5 fruit fly cellular contexts compared by ENCODE assay signal in the genomic region with DNA sequence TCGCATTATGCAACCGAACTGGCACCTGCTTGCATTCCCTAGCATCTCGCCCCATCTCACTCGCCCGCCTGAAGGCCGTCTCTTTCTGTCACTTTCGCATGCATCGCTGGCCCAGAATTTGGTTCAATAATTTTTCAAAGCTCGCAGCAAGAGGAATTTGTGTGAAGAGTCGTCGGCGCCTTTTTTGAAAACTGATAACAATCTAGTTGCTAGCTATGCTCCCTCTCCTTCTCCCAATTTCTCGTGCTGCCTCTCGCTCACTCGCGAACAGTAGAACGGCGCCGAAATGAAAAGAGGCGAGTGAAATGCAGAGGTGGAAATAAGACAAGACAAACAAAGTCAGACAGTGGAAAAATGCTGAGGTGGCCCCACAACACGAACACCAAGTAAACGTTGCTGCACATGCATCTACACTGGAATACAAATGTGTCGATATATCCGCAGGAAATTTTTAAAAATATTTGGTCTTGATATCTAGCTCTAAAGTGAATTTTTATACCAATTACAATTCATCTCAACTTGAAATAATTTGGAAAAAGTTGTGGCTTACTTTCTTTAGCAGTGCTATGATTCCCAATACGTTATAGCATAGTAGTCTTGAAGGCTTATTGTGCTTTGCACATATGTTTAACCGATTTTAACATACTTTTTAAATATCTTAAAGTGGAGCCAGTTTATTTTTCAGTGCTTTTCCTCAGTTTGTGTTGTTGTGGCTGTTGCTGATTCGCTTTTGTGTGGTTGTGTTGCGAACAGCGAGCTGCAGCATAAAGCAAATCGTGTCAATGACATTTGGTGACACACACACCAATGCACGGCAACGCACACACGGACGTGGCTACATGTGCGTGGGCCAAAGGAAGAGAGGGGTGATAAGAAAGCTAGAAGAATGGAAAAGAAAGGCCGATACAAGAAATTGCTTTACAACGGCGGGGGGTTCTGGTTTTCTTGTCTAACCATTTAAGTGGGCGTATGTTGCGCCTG.
A peak's percentile ranks its signal among the peaks of the same experiment; 100 is the strongest.
TF ChIP-seq lines count a peak whose summit lies in the region.

No protein-coding gene starts in this region.

TF ChIP-seq in whole organism, adult, 20 proteins besides CTCF, POLR2A, EP300 and RAD21 (continued from another document):
- TF ChIP-seq toe (GFP tag; optimal IDR thresholded peaks at IDR 0.05; lab: Kevin White, UChicago) (peak; percentile 13), CG7045 (GFP tag; optimal IDR thresholded peaks at IDR 0.05; lab: Kevin White, UChicago) (peak; percentile 36), bab1 (GFP tag; optimal IDR thresholded peaks at IDR 0.05; lab: Kevin White, UChicago) (peak; percentile 93), Hr96 (GFP tag; optimal IDR thresholded peaks at IDR 0.05; lab: Kevin White, UChicago) (peak; percentile 46)

TF ChIP-seq in whole organism, embryonic, 481 proteins besides CTCF, POLR2A, EP300 and RAD21 (continued from another document and continues in another):
- TF ChIP-seq da (GFP tag; optimal IDR thresholded peaks at IDR 0.05; lab: Kevin White, UChicago) (no peak), Sin3A (optimal IDR thresholded peaks at IDR 0.05; lab: Kevin White, UChicago) (no peak), Nf-YC (tag; optimal IDR thresholded peaks at IDR 0.05; lab: Kevin White, UChicago) (peak; percentile 35), sqz (GFP tag; optimal IDR thresholded peaks at IDR 0.05; lab: Kevin White, UChicago) (peak; percentile 78), CG8765 (GFP tag; IDR thresholded peaks at IDR 0.05; lab: Robert Waterston, UW) (no peak), CG3995 (GFP tag; optimal IDR thresholded peaks at IDR 0.05; lab: Kevin White, UChicago) (no peak), peb (GFP tag; IDR thresholded peaks at IDR 0.05; lab: Robert Waterston, UW) (peak; percentile 35; the same call in 1 of the 2 replicates), ind (GFP tag; optimal IDR thresholded peaks at IDR 0.05; lab: Kevin White, UChicago) (peak; percentile 60), CG18619 (GFP tag; optimal IDR thresholded peaks at IDR 0.05; lab: Kevin White, UChicago) (peak; percentile 48), hkb (optimal IDR thresholded peaks at IDR 0.05; lab: Kevin White, UChicago) (no peak), hkb (GFP tag; IDR thresholded peaks at IDR 0.05; lab: Robert Waterston, UW) (peak; percentile 44), CG1233 (GFP tag; optimal IDR thresholded peaks at IDR 0.05; lab: Kevin White, UChicago) (peak; percentile 76), CG6654 (GFP tag; optimal IDR thresholded peaks at IDR 0.05; lab: Kevin White, UChicago) (peak; percentile 78), Fer1 (GFP tag; optimal IDR thresholded peaks at IDR 0.05; lab: Kevin White, UChicago) (no peak), eve (GFP tag; optimal IDR thresholded peaks at IDR 0.05; lab: Kevin White, UChicago) (peak in 1 of 2 experiments; percentile 96), sd (tag; optimal IDR thresholded peaks at IDR 0.05; lab: Kevin White, UChicago) (peak; percentile 76), Ada2b (GFP tag; IDR thresholded peaks at IDR 0.05; lab: Robert Waterston, UW) (0 out of 2 replicates have a peak, but pooled peaks have one; percentile 29), Sry-β (GFP tag; optimal IDR thresholded peaks at IDR 0.05; lab: Kevin White, UChicago) (peak; percentile 53), CG15011 (GFP tag; optimal IDR thresholded peaks at IDR 0.05; lab: Kevin White, UChicago) (peak; percentile 15), hb (GFP tag; IDR thresholded peaks at IDR 0.05; lab: Robert Waterston, UW; ENCODE audit: partially characterized antibody) (no peak), Stat92E (GFP tag; optimal IDR thresholded peaks at IDR 0.05; lab: Kevin White, UChicago) (peak in 1 of 3 experiments; percentile 90), tna (GFP tag; IDR thresholded peaks at IDR 0.05; lab: Robert Waterston, UW; ENCODE audit: partially characterized antibody) (no peak), CG5953 (GFP tag; IDR thresholded peaks at IDR 0.05; lab: Robert Waterston, UW) (peak; percentile 47; the same call in 1 of the 2 replicates), fru (optimal IDR thresholded peaks at IDR 0.05; lab: Kevin White, UChicago) (no peak), CG1792 (GFP tag; optimal IDR thresholded peaks at IDR 0.05; lab: Kevin White, UChicago) (peak; percentile 53), kni (GFP tag; optimal IDR thresholded peaks at IDR 0.05; lab: Kevin White, UChicago) (peak; percentile 85), CG11723 (GFP tag; optimal IDR thresholded peaks at IDR 0.05; lab: Kevin White, UChicago) (peak; percentile 74), Adf1 (GFP tag; IDR thresholded peaks at IDR 0.05; lab: Robert Waterston, UW) (no peak)

TF ChIP-seq in whole organism, prepupa, 60 proteins besides CTCF, POLR2A, EP300 and RAD21 (continued from another document and continues in another):
- no peak for TF ChIP-seq fd85E (GFP tag; optimal IDR thresholded peaks at IDR 0.05; lab: Kevin White, UChicago)
- peak; percentile 75 for TF ChIP-seq CG7368 (GFP tag; optimal IDR thresholded peaks at IDR 0.05; lab: Kevin White, UChicago)
- TF ChIP-seq Sox14 (GFP tag; optimal IDR thresholded peaks at IDR 0.05; lab: Kevin White, UChicago) = peak; percentile 92
- TF ChIP-seq CG6276 (GFP tag; optimal IDR thresholded peaks at IDR 0.05; lab: Kevin White, UChicago) = peak; percentile 95
- no peak for TF ChIP-seq Eip93F (GFP tag; optimal IDR thresholded peaks at IDR 0.05; lab: Kevin White, UChicago)
- peak; percentile 88 for TF ChIP-seq achi (GFP tag; optimal IDR thresholded peaks at IDR 0.05; lab: Kevin White, UChicago)
- TF ChIP-seq CG11294 (GFP tag; IDR thresholded peaks at IDR 0.05; lab: Robert Waterston, UW) = peak; percentile 87
- peak; percentile 56 for TF ChIP-seq fkh (GFP tag; optimal IDR thresholded peaks at IDR 0.05; lab: Kevin White, UChicago)
- peak; percentile 73 for TF ChIP-seq lz (GFP tag; optimal IDR thresholded peaks at IDR 0.05; lab: Kevin White, UChicago)
- TF ChIP-seq net (GFP tag; optimal IDR thresholded peaks at IDR 0.05; lab: Kevin White, UChicago) = peak; percentile 90
- peak; percentile 78 for TF ChIP-seq CG31627 (GFP tag; optimal IDR thresholded peaks at IDR 0.05; lab: Kevin White, UChicago)
- TF ChIP-seq CG1621 (tag; optimal IDR thresholded peaks at IDR 0.05; lab: Kevin White, UChicago) = peak; percentile 76
- peak; percentile 79 for TF ChIP-seq dsx (GFP tag; optimal IDR thresholded peaks at IDR 0.05; lab: Kevin White, UChicago; ENCODE audit: poor library complexity, severe bottlenecking)
- TF ChIP-seq CG6854 (GFP tag; optimal IDR thresholded peaks at IDR 0.05; lab: Kevin White, UChicago) = peak; percentile 10
- peak; percentile 95 for TF ChIP-seq CG4318 (GFP tag; optimal IDR thresholded peaks at IDR 0.05; lab: Kevin White, UChicago)
- peak; percentile 93 for TF ChIP-seq OdsH (GFP tag; optimal IDR thresholded peaks at IDR 0.05; lab: Kevin White, UChicago)
- TF ChIP-seq spab (GFP tag; optimal IDR thresholded peaks at IDR 0.05; lab: Kevin White, UChicago) = peak; percentile 77
- TF ChIP-seq CG10631 (GFP tag; optimal IDR thresholded peaks at IDR 0.05; lab: Kevin White, UChicago) = peak; percentile 89
- peak; percentile 76 for TF ChIP-seq esn (GFP tag; optimal IDR thresholded peaks at IDR 0.05; lab: Kevin White, UChicago)
- TF ChIP-seq Hr39 (GFP tag; optimal IDR thresholded peaks at IDR 0.05; lab: Kevin White, UChicago) = peak; percentile 80
- peak; percentile 97 for TF ChIP-seq CG8119 (GFP tag; IDR thresholded peaks at IDR 0.05; lab: Robert Waterston, UW)
- peak; percentile 39 for TF ChIP-seq Sox15 (GFP tag; optimal IDR thresholded peaks at IDR 0.05; lab: Kevin White, UChicago)
- TF ChIP-seq acj6 (GFP tag; optimal IDR thresholded peaks at IDR 0.05; lab: Kevin White, UChicago) = peak; percentile 87
- TF ChIP-seq Hr4 (GFP tag; optimal IDR thresholded peaks at IDR 0.05; lab: Kevin White, UChicago) = peak; percentile 97
- TF ChIP-seq ss (GFP tag; optimal IDR thresholded peaks at IDR 0.05; lab: Kevin White, UChicago) = peak; percentile 68 to 75
- peak; percentile 96 for TF ChIP-seq Lpt (GFP tag; optimal IDR thresholded peaks at IDR 0.05; lab: Kevin White, UChicago)
- peak; percentile 79 for TF ChIP-seq Met (GFP tag; optimal IDR thresholded peaks at IDR 0.05; lab: Kevin White, UChicago)
- TF ChIP-seq Ets96B (tag; optimal IDR thresholded peaks at IDR 0.05; lab: Kevin White, UChicago) = peak; percentile 83
- peak; percentile 82 for TF ChIP-seq CG10669 (GFP tag; optimal IDR thresholded peaks at IDR 0.05; lab: Kevin White, UChicago)

TF ChIP-seq in whole organism, pupa, 21 proteins besides CTCF, POLR2A, EP300 and RAD21 (continued from another document):
- TF ChIP-seq Snoo (tag; optimal IDR thresholded peaks at IDR 0.05; lab: Kevin White, UChicago) (peak; percentile 55), CG8159 (tag; optimal IDR thresholded peaks at IDR 0.05; lab: Kevin White, UChicago) (peak; percentile 84), CG4496 (GFP tag; IDR thresholded peaks at IDR 0.05; lab: Robert Waterston, UW) (peak; percentile 86)
TF ChIP-seq in whole organism, pupa: peak in this region for 21.

TF ChIP-seq in whole organism, wandering third instar larva, 38 proteins besides CTCF, POLR2A, EP300 and RAD21 (continued from another document):
- TF ChIP-seq usp (GFP tag; optimal IDR thresholded peaks at IDR 0.05; lab: Kevin White, UChicago) (no peak), Rel (GFP tag; optimal IDR thresholded peaks at IDR 0.05; lab: Kevin White, UChicago) (no peak), Rel (tag; optimal IDR thresholded peaks at IDR 0.05; lab: Kevin White, UChicago) (no peak), foxo (GFP tag; optimal IDR thresholded peaks at IDR 0.05; lab: Kevin White, UChicago) (peak in 1 of 2 experiments; percentile 33), h (GFP tag; optimal IDR thresholded peaks at IDR 0.05; lab: Kevin White, UChicago) (peak; percentile 51), CrebA (GFP tag; optimal IDR thresholded peaks at IDR 0.05; lab: Kevin White, UChicago; ENCODE audit: borderline replicate concordance) (no peak), Abd-B (GFP tag; optimal IDR thresholded peaks at IDR 0.05; lab: Kevin White, UChicago) (no peak), HLH106 (tag; optimal IDR thresholded peaks at IDR 0.05; lab: Kevin White, UChicago) (peak; percentile 43), Hr78 (GFP tag; optimal IDR thresholded peaks at IDR 0.05; lab: Kevin White, UChicago) (no peak), Vsx2 (GFP tag; optimal IDR thresholded peaks at IDR 0.05; lab: Kevin White, UChicago; ENCODE audit: partially characterized antibody) (no peak), br (GFP tag; optimal IDR thresholded peaks at IDR 0.05; lab: Kevin White, UChicago) (peak; percentile 15), ey (GFP tag; optimal IDR thresholded peaks at IDR 0.05; lab: Kevin White, UChicago) (peak; percentile 48)
